Fruit fly (Drosophila melanogaster) whole organism, adult: ENCODE results near the gene CG14644.

Source experiments
- CG11617 ChIP-seq: fragments of 200-800 bp; sonication (Bioruptor generic); optimal IDR thresholded peaks from 2 replicates; lab custom pipeline; 2017; ENCODE audit warnings: mild to moderate bottlenecking, missing biosample characterization, missing genetic modification reagents, missing genetic modification characterization
- CG12768 ChIP-seq: fragments of 200-800 bp; sonication (Bioruptor generic); optimal IDR thresholded peaks from 2 replicates; lab custom pipeline; 2017; ENCODE audit warnings: missing biosample characterization, missing genetic modification characterization, mild to moderate bottlenecking, moderate library complexity, missing genetic modification reagents
- CG14711 ChIP-seq: fragments of 200-800 bp; sonication (Bioruptor generic); optimal IDR thresholded peaks from 2 replicates; lab custom pipeline; 2018; ENCODE audit warnings: missing biosample characterization, mild to moderate bottlenecking, missing genetic modification characterization, moderate library complexity
- CG1620 ChIP-seq: fragments of 200-800 bp; sonication (Bioruptor generic); optimal IDR thresholded peaks from 2 replicates; lab custom pipeline; 2016; ENCODE audit warnings: missing biosample characterization, missing genetic modification characterization
- CG33017 ChIP-seq: fragments of 200-800 bp; sonication (Bioruptor generic); optimal IDR thresholded peaks from 2 replicates; lab custom pipeline; 2018; ENCODE audit warnings: missing biosample characterization, mild to moderate bottlenecking, missing genetic modification characterization, moderate library complexity
- CG5204 ChIP-seq: fragments of 200-800 bp; sonication (Bioruptor generic); optimal IDR thresholded peaks from 2 replicates; lab custom pipeline; 2016; ENCODE audit warnings: missing biosample characterization, missing genetic modification characterization
- CG7045 ChIP-seq: fragments of 200-800 bp; sonication (Bioruptor generic); optimal IDR thresholded peaks from 2 replicates; lab custom pipeline; 2017; ENCODE audit warnings: missing biosample characterization, mild to moderate bottlenecking, missing genetic modification characterization
- CG7101 ChIP-seq: fragments of 200-800 bp; sonication (Bioruptor generic); optimal IDR thresholded peaks from 2 replicates; lab custom pipeline; 2018; ENCODE audit warnings: missing biosample characterization, mild to moderate bottlenecking, missing genetic modification characterization, moderate library complexity
- Clk ChIP-seq: fragments of 200-800 bp; sonication (Bioruptor generic); optimal IDR thresholded peaks from 2 replicates; lab custom pipeline; 2017; ENCODE audit warnings: missing biosample characterization, missing genetic modification characterization
- Crg-1 ChIP-seq: fragments of 200-800 bp; sonication (Bioruptor generic); optimal IDR thresholded peaks from 2 replicates; lab custom pipeline; 2016; ENCODE audit warnings: missing biosample characterization, missing genetic modification characterization
- Hr96 ChIP-seq: fragments of 200-800 bp; sonication (Bioruptor generic); optimal IDR thresholded peaks from 2 replicates; lab custom pipeline; 2016; ENCODE audit warnings: missing biosample characterization, missing genetic modification characterization
- Mnt ChIP-seq: fragments of 200-800 bp; sonication (Bioruptor generic); optimal IDR thresholded peaks from 2 replicates; lab custom pipeline; 2016; ENCODE audit warnings: missing biosample characterization, mild to moderate bottlenecking, missing genetic modification characterization
- bab1 ChIP-seq: fragments of 200-800 bp; sonication (Bioruptor generic); optimal IDR thresholded peaks from 3 replicates; lab custom pipeline; 2019; ENCODE audit warnings: missing biosample characterization, mild to moderate bottlenecking, missing genetic modification characterization, moderate library complexity
- cic ChIP-seq: fragments of 200-800 bp; sonication (Bioruptor generic); optimal IDR thresholded peaks from 2 replicates; lab custom pipeline; 2017; ENCODE audit warnings: missing biosample characterization, mild to moderate bottlenecking, missing genetic modification characterization, moderate library complexity
- cnc ChIP-seq, 2 experiments: fragments of >200 bp; optimal IDR thresholded peaks; 2 replicates each; lab custom pipeline; 2017
- kay ChIP-seq: fragments of 200-800 bp; sonication (Bioruptor generic); peaks from one replicate; lab custom pipeline; 2016; ENCODE audit warnings: missing biosample characterization, missing genetic modification characterization, borderline replicate concordance
- ovo ChIP-seq: fragments of 200-800 bp; sonication (Bioruptor generic); optimal IDR thresholded peaks from 2 replicates; lab custom pipeline; 2016; ENCODE audit warnings: missing biosample characterization, missing genetic modification characterization
- pad ChIP-seq: fragments of 200-800 bp; sonication (Bioruptor generic); optimal IDR thresholded peaks from 3 replicates; lab custom pipeline; 2017; ENCODE audit warnings: missing biosample characterization, missing genetic modification characterization, mild to moderate bottlenecking, moderate library complexity, missing genetic modification reagents
- tj ChIP-seq: fragments of 200-800 bp; sonication (Bioruptor generic); optimal IDR thresholded peaks from 3 replicates; lab custom pipeline; 2017; ENCODE audit warnings: missing biosample characterization, mild to moderate bottlenecking, missing genetic modification characterization, moderate library complexity
- toe ChIP-seq: fragments of 200-800 bp; sonication (Bioruptor generic); optimal IDR thresholded peaks from 2 replicates; lab custom pipeline; 2016; ENCODE audit warnings: missing biosample characterization, missing genetic modification characterization

The CG14644 gene

DNA sequence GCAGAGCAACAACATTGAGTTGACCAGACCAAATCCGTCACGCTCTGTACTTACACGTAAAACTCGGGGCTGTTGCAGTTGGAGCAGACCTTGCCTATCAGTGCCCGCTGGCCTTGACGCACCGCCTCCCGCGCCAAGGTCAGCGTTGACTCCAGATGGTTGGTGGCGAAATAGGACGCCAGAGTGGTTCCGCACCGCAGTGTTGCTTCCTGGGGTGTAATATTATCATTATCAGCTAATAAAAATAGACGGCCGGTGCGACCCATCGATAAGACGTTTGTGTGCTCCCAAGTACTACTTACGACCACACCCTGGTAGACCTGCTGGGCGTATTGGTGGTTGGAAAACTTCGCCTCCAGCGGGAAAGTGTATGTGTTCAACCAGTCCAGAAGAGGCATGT, 24.4 kb downstream of the CG14644 start:
- TF ChIP-seq Crg-1 (GFP tag; lab: Kevin White, UChicago) (no peak), toe (no peak), Clk (GFP tag; lab: Kevin White, UChicago) (no peak), cnc (optimal IDR thresholded peaks at IDR 0.05; lab: Kevin White, UChicago) (no peak), pad (no peak), CG11617 (GFP tag; lab: Kevin White, UChicago) (no peak), CG33017 (tag; lab: Kevin White, UChicago) (no peak), CG1620 (no peak)

DNA sequence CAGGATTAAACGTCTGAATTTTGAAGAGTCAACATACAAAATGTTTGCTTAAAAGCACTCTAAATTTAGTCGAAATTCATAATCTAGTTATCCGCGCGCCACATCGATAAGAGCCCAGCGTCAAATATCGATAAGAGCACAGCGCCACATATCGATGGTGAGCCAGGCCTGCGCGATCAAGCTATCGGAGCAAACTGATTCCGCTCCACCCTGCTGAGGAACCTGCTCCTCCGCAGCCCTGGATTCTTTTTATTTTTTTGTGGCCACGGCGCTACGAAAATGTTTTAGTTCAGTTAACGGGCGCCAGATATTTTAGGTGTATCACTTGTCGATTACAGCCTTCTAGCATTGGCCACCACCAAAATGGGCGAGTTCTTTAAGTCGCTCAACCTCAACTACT, 32.1 kb downstream of the CG14644 start:
- TF ChIP-seq CG11617 (GFP tag; lab: Kevin White, UChicago) (peak; percentile 16), toe (no peak), CG7101 (peak; percentile 30), CG5204 (GFP tag; lab: Kevin White, UChicago) (no peak), bab1 (GFP tag; lab: Kevin White, UChicago) (peak; percentile 79), Clk (GFP tag; lab: Kevin White, UChicago) (no peak), CG33017 (tag; lab: Kevin White, UChicago) (no peak), ovo (no peak), kay (GFP tag; lab: Kevin White, UChicago) (no peak), CG1620 (peak; percentile 38), tj (GFP tag; lab: Kevin White, UChicago) (no peak), CG14711 (tag; lab: Kevin White, UChicago) (no peak), Hr96 (peak; percentile 27), cnc (optimal IDR thresholded peaks at IDR 0.05; lab: Kevin White, UChicago) (no peak), CG7045 (GFP tag; lab: Kevin White, UChicago) (no peak), cic (peak; percentile 23)

DNA sequence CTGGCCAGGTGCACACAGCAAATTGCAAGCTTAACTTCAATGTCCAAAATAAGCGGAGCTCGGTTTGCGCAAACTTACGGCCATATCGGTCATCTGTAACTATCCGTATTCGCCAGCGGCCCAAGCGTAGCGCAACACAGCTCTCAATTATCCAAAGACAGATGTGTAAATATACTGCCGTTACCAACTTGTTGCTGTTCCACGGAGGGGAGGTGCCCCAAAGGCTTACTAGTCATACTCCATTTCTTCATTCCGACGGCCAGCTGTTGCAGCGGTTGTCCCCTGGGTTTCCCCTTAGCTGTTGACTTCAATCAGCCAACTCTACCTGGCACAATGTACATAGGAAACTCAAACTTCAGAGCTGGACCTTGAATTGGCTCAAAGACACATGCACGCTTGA, 32.8 kb downstream of the CG14644 start, which contains the start of gene CG31516:
CG31516 (minus strand) TSS at position 101 of the 400 bp plus-strand sequence.
- TF ChIP-seq Hr96, result no peak
- TF ChIP-seq kay (GFP tag; lab: Kevin White, UChicago), result no peak
- no peak for TF ChIP-seq CG14711 (tag; lab: Kevin White, UChicago)
- no peak for TF ChIP-seq Crg-1 (GFP tag; lab: Kevin White, UChicago)
- no peak for TF ChIP-seq CG7045 (GFP tag; lab: Kevin White, UChicago)
- no peak for TF ChIP-seq ovo
- no peak for TF ChIP-seq toe
- no peak for TF ChIP-seq tj (GFP tag; lab: Kevin White, UChicago)
- TF ChIP-seq cic, result no peak
- no peak for TF ChIP-seq CG1620
- no peak for TF ChIP-seq CG7101
- TF ChIP-seq cnc (optimal IDR thresholded peaks at IDR 0.05; lab: Kevin White, UChicago), result no peak

DNA sequence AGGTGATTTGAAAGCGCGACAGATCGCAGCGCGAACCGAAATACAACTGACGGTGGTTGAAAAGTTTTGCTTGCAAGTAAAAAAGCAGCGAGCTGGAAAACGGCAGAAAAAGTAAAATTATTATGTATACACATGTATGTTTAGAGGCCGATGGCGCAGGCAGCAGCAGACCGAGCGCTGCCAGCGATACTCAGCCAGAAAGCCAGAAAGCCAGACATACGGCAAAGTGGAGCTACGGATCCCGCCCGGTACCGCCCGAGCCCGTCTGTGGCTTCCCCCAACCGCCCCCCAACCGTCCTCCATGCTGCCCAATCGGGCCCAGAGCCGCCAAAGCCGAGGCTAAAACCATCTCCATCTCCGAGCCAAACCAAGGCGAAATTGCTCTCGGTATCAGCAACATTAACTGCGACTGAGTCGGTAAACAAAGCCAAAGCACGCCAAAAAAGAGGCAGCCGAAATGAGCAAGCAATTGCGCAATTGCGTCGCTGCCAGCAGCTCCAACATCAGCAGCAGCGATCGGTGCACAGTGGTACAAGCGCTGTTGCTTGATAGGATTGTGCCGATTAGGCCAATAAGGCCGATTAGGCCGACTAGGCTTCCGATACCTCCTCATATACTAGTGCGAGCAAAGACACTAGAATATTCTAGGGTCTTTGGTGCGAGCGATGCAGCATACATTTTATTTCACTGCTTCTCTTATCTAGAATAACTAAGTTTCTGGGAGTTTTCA, 37.4 kb downstream of the CG14644 start, which contains the start of gene CG14636:
CG14636 (minus strand) TSS at position 51 of the 730 bp plus-strand sequence.
- TF ChIP-seq cnc (optimal IDR thresholded peaks at IDR 0.05; lab: Kevin White, UChicago) (no peak), Crg-1 (GFP tag; lab: Kevin White, UChicago) (no peak), CG11617 (GFP tag; lab: Kevin White, UChicago) (no peak), CG14711 (tag; lab: Kevin White, UChicago) (no peak), CG5204 (GFP tag; lab: Kevin White, UChicago) (no peak), CG7101 (no peak), Clk (GFP tag; lab: Kevin White, UChicago) (no peak), CG33017 (tag; lab: Kevin White, UChicago) (no peak), CG1620 (no peak), toe (no peak), cic (no peak), Hr96 (no peak), CG7045 (GFP tag; lab: Kevin White, UChicago) (no peak), kay (GFP tag; lab: Kevin White, UChicago) (no peak), bab1 (GFP tag; lab: Kevin White, UChicago) (no peak), CG12768 (GFP tag; lab: Kevin White, UChicago) (no peak), pad (no peak), Mnt (GFP tag; lab: Kevin White, UChicago) (no peak), ovo (no peak), tj (GFP tag; lab: Kevin White, UChicago) (no peak)

DNA sequence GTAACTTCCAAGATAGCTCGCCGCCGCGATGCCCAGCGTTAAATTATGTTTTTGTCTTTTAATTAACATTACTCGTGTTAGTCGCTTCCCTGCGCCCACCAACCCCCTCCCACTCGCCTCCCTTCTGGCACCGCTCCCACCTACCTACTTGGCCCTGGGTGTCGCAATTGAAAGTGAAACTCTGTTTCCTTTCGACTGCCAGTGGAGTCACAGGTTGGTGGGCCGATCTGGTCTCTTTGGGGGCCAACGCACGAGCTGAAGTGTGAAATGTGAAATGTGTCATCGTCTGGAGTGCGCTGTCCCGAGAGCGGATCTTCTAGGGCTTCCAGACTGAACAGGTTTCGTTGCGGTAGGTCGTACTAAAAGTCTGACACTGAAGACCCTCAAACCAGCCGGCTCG, 38.2 kb downstream of the CG14644 start:
- TF ChIP-seq cnc (optimal IDR thresholded peaks at IDR 0.05; lab: Kevin White, UChicago), result no peak
- no peak for TF ChIP-seq pad
- no peak for TF ChIP-seq toe
- TF ChIP-seq Mnt (GFP tag; lab: Kevin White, UChicago), result no peak
- TF ChIP-seq cic, result no peak

DNA sequence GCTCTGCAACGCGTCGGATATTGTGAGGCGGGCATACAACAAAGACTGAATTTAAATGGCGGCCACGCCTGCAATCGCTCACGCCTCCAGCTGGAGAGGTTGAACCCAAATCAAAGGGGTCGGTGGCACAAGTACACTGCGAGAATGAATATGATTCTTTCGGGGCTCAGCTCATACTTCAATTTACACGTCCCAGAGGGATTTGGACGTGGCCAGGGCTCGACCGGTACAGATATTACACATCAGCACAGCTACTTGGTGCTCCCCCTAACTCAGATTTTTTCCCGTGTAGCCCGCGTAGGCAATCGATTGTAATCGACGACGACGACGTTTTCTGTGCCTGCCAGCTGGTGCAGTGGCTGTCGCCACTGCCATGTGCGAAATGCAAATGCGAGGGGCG, 38.8 kb downstream of the CG14644 start:
- TF ChIP-seq ovo, result no peak
- peak; percentile 23 for TF ChIP-seq toe
- peak; percentile 25 for TF ChIP-seq Hr96
- TF ChIP-seq CG7045 (GFP tag; lab: Kevin White, UChicago), result peak; percentile 39
- TF ChIP-seq Mnt (GFP tag; lab: Kevin White, UChicago), result no peak
- peak; percentile 53 for TF ChIP-seq CG12768 (GFP tag; lab: Kevin White, UChicago)
- peak; percentile 12 for TF ChIP-seq CG33017 (tag; lab: Kevin White, UChicago)
- peak; percentile 17 for TF ChIP-seq CG7101
- TF ChIP-seq CG5204 (GFP tag; lab: Kevin White, UChicago), result peak; percentile 61
- no peak for TF ChIP-seq CG14711 (tag; lab: Kevin White, UChicago)
- no peak for TF ChIP-seq Clk (GFP tag; lab: Kevin White, UChicago)
- TF ChIP-seq tj (GFP tag; lab: Kevin White, UChicago), result peak; percentile 3
